Worm (Caenorhabditis elegans): ENCODE results near the gene T24A6.20.

DNA sequence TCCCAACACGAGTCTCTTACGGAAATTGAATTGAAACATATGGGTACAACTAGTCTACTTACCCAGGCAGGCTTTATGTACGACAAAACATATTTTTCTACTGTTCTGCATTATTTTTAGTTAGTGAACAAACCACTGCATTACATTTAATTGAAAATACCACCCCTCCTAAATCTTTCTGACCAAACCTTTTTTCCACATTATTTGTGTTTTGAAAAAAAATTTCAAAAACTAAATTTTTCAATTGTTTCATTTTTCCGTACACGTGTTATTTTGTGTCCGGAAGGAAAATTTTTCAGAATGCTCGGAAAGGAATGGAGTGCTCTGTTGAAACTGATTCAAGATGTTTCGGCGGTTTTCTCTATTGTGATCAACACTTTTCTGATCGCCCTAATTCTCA is 40.6 kb upstream of the T24A6.20 start, which contains the start of gene str-226:
- no peak for TF ChIP-seq elt-3 (tag; optimal IDR thresholded peaks at IDR 0.05)
- TF ChIP-seq nhr-6 (tag; optimal IDR thresholded peaks at IDR 0.05) = no peak
- no peak for TF ChIP-seq lin-39 (tag; optimal IDR thresholded peaks at IDR 0.05)
- TF ChIP-seq sem-4 (tag; optimal IDR thresholded peaks at IDR 0.05) = no peak
- TF ChIP-seq nhr-12 (tag; optimal IDR thresholded peaks at IDR 0.05) = no peak
- no peak for TF ChIP-seq mbf-1 (tag; optimal IDR thresholded peaks at IDR 0.05)
- TF ChIP-seq unc-39 (tag; optimal IDR thresholded peaks at IDR 0.05) = no peak
- no peak for TF ChIP-seq fos-1 (tag; optimal IDR thresholded peaks at IDR 0.05)
- TF ChIP-seq R02D3.7 (tag; optimal IDR thresholded peaks at IDR 0.05) = no peak
- TF ChIP-seq ama-1 (optimal IDR thresholded peaks at IDR 0.05) = no peak
- no peak for TF ChIP-seq egl-27 (tag; optimal IDR thresholded peaks at IDR 0.05)
- TF ChIP-seq lin-11 (tag; optimal IDR thresholded peaks at IDR 0.05) = no peak
